Worm (Caenorhabditis elegans) whole organism, L3 larva: ENCODE data around the gene flp-21.

Experiments used
- R02D3.7 ChIP-seq: fragments of 150-350 bp; optimal IDR thresholded peaks from 2 replicates; lab custom pipeline; 2014; ENCODE audit warnings: missing biosample characterization, missing genetic modification characterization
- ZK546.5 ChIP-seq: sonication (generic microtip); optimal IDR thresholded peaks from 2 replicates; lab custom pipeline; 2017; ENCODE audit warnings: missing biosample characterization, missing genetic modification characterization
- ama-1 ChIP-seq: fragments of 150-350 bp; optimal IDR thresholded peaks from 2 replicates; lab custom pipeline; 2018
- ceh-9 ChIP-seq: sonication (generic microtip); optimal IDR thresholded peaks from 2 replicates; lab custom pipeline; 2018; ENCODE audit warnings: missing biosample characterization, missing genetic modification characterization
- elt-3 ChIP-seq, 3 experiments: fragments of 150-350 bp in 1 of 3; sonication (generic microtip) in 2 of 3; optimal IDR thresholded peaks; 2 replicates in 2 of 3; 4 replicates in 1 of 3; lab custom pipeline; 2014 to 2017; ENCODE audit warnings: missing biosample characterization in 3 of 3, missing genetic modification characterization in 3 of 3
- lin-15B ChIP-seq: fragments of 150-350 bp; optimal IDR thresholded peaks from 2 replicates; lab custom pipeline; 2014; ENCODE audit warnings: missing biosample characterization, missing genetic modification characterization
- nhr-11 ChIP-seq: fragments of 150-350 bp; optimal IDR thresholded peaks from 2 replicates; lab custom pipeline; 2014; ENCODE audit warnings: missing biosample characterization, missing genetic modification characterization
- pha-4 ChIP-seq: fragments of 150-350 bp; optimal IDR thresholded peaks from 2 replicates; lab custom pipeline; 2014; ENCODE audit warnings: missing biosample characterization, missing genetic modification reagents, missing genetic modification characterization
- snpc-4 ChIP-seq: fragments of 150-350 bp; optimal IDR thresholded peaks from 2 replicates; lab custom pipeline; 2014; ENCODE audit warnings: missing biosample characterization, missing genetic modification characterization
- unc-62 ChIP-seq: fragments of 150-350 bp; sonication (generic microtip); optimal IDR thresholded peaks from 4 replicates; lab custom pipeline; 2014; ENCODE audit warnings: missing biosample characterization, missing genetic modification reagents, missing genetic modification characterization
- zag-1 ChIP-seq: fragments of 150-350 bp; optimal IDR thresholded peaks from 2 replicates; lab custom pipeline; 2014; ENCODE audit warnings: missing biosample characterization, missing genetic modification characterization

- TF ChIP-seq R02D3.7 (tag; lab: Kevin White, UChicago) (no peak), nhr-11 (tag; lab: Kevin White, UChicago) (no peak), ceh-9 (tag; lab: Kevin White, UChicago) (no peak), zag-1 (tag; lab: Kevin White, UChicago) (no peak), lin-15B (tag; lab: Kevin White, UChicago) (no peak), elt-3 (tag; optimal IDR thresholded peaks at IDR 0.05; lab: Kevin White, UChicago) (no peak), ama-1 (lab: Kevin White, UChicago) (no peak), pha-4 (tag; lab: Kevin White, UChicago) (no peak), unc-62 (GFP tag; lab: Kevin White, UChicago) (no peak), ZK546.5 (tag; lab: Kevin White, UChicago) (no peak), snpc-4 (no peak)
Observed at ce11 chrV:7755991-7756390, 37.2 kb upstream of the flp-21 start.
